Worm (Caenorhabditis elegans): ENCODE results near the gene ZK616.1.
A peak's percentile ranks its signal among the peaks of the same experiment; 100 is the strongest.

Gene ZK616.1

ce11 chrIV:5388477-5389065, 12.1 kb upstream of the ZK616.1 start, which contains the start of gene elo-6 (continued):
- TF ChIP-seq nhr-77 (tag; optimal IDR thresholded peaks at IDR 0.05) (peak; percentile 68), nhr-111 (GFP tag; optimal IDR thresholded peaks at IDR 0.05) (no peak), snpc-1.2 (GFP tag; IDR thresholded peaks at IDR 0.05) (no peak), set-16 (GFP tag; IDR thresholded peaks at IDR 0.05) (no peak), arid-1 (GFP tag; conservative IDR thresholded peaks at IDR 0.05) (no peak), T20F7.1 (GFP tag; optimal IDR thresholded peaks at IDR 0.05) (no peak), ama-1 (optimal IDR thresholded peaks at IDR 0.05) (peak; percentile 73), nhr-10 (tag; optimal IDR thresholded peaks at IDR 0.05) (peak; percentile 71), F37D6.2 (tag; optimal IDR thresholded peaks at IDR 0.05) (no peak), R02D3.7 (tag; optimal IDR thresholded peaks at IDR 0.05) (no peak), hlh-11 (tag; optimal IDR thresholded peaks at IDR 0.05) (peak; percentile 79), snpc-4 (tag; optimal IDR thresholded peaks at IDR 0.05) (no peak), tag-97 (GFP tag; IDR thresholded peaks at IDR 0.05) (no peak), duxl-1 (tag; optimal IDR thresholded peaks at IDR 0.05; ENCODE audit: poor library complexity) (no peak), egl-43 (GFP tag; IDR thresholded peaks at IDR 0.05) (no peak), tra-1 (GFP tag; IDR thresholded peaks at IDR 0.05) (0 out of 2 replicates have a peak, but pooled peaks have one; percentile 7), lin-1 (GFP tag; IDR thresholded peaks at IDR 0.05) (peak; percentile 58; the same call in 1 of the 2 replicates), ceh-44 (GFP tag; IDR thresholded peaks at IDR 0.05) (no peak), ZK337.2 (GFP tag; IDR thresholded peaks at IDR 0.05) (no peak), gei-8 (GFP tag; optimal IDR thresholded peaks at IDR 0.05) (no peak), daf-16 (GFP tag; optimal IDR thresholded peaks at IDR 0.05) (peak in 1 of 2 experiments; percentile 59), daf-16 (tag; optimal IDR thresholded peaks at IDR 0.05) (peak; percentile 88), ZK546.5 (tag; optimal IDR thresholded peaks at IDR 0.05) (no peak), ceh-28 (tag; optimal IDR thresholded peaks at IDR 0.05) (no peak), lin-15B (tag; optimal IDR thresholded peaks at IDR 0.05) (no peak), hif-1 (tag; optimal IDR thresholded peaks at IDR 0.05) (no peak), hmg-1.1 (GFP tag; IDR thresholded peaks at IDR 0.05) (no peak), ceh-20 (GFP tag; IDR thresholded peaks at IDR 0.05) (no peak), madf-9 (GFP tag; conservative IDR thresholded peaks at IDR 0.05) (0 out of 2 replicates have a peak, but pooled peaks have one; percentile 20), cey-2 (tag; optimal IDR thresholded peaks at IDR 0.05; ENCODE audit: borderline replicate concordance, insufficient read depth) (no peak), daf-19 (GFP tag; conservative IDR thresholded peaks at IDR 0.05) (no peak)

- TF ChIP-seq Y75B8A.6 (GFP tag; IDR thresholded peaks at IDR 0.05) (no peak), aha-1 (tag) (peak; percentile 85), mdt-29 (GFP tag; IDR thresholded peaks at IDR 0.05) (no peak), madf-5 (GFP tag; IDR thresholded peaks at IDR 0.05) (0 out of 4 replicates have a peak, but pooled peaks of 1 of the 2 experiments have one; percentile 26), lin-38 (GFP tag; IDR thresholded peaks at IDR 0.05) (0 out of 2 replicates have a peak, but pooled peaks have one; percentile 22), F49E8.2 (tag; optimal IDR thresholded peaks at IDR 0.05; ENCODE audit: borderline replicate concordance) (peak; percentile 56), hif-1 (tag; optimal IDR thresholded peaks at IDR 0.05) (no peak), snpc-1.2 (GFP tag; IDR thresholded peaks at IDR 0.05) (peak; percentile 84), Y48G9A.11 (GFP tag; IDR thresholded peaks at IDR 0.05) (peak; percentile 42; the same call in 1 of the 2 replicates)
These were observed 10.8 kb upstream of the ZK616.1 start for ce11 chrIV:5389951-5390350.
